Fruit fly (Drosophila melanogaster): ENCODE data around the gene CG4631.

Gene CG4631

dm6 chr2L:16607070-16607469, at the start of gene CG4631:
CG4631 (plus strand) TSS chr2L:16607370.
- no peak for TF ChIP-seq CG17801 (GFP tag; optimal IDR thresholded peaks at IDR 0.05; ENCODE audit: partially characterized antibody)

dm6 chr2L:16559919-16560318, 47.3 kb upstream of the CG4631 start:
- TF ChIP-seq CG17801 (GFP tag; optimal IDR thresholded peaks at IDR 0.05; ENCODE audit: partially characterized antibody), result no peak

- no peak for TF ChIP-seq CG17801 (GFP tag; optimal IDR thresholded peaks at IDR 0.05; ENCODE audit: partially characterized antibody)
Measured at dm6 chr2L:16562379-16562778, 44.8 kb upstream of the CG4631 start.

dm6 chr2L:16582732-16583131, 24.4 kb upstream of the CG4631 start:
- TF ChIP-seq CG17801 (GFP tag; optimal IDR thresholded peaks at IDR 0.05; ENCODE audit: partially characterized antibody), result no peak

- no peak for TF ChIP-seq CG17801 (GFP tag; optimal IDR thresholded peaks at IDR 0.05; ENCODE audit: partially characterized antibody)
Measured at dm6 chr2L:16587654-16588348, 19.4 kb upstream of the CG4631 start.

- TF ChIP-seq CG17801 (GFP tag; optimal IDR thresholded peaks at IDR 0.05; ENCODE audit: partially characterized antibody), result no peak
Measured at dm6 chr2L:16588691-16589102, 18.5 kb upstream of the CG4631 start.

- no peak for TF ChIP-seq CG17801 (GFP tag; optimal IDR thresholded peaks at IDR 0.05; ENCODE audit: partially characterized antibody)
Measured at dm6 chr2L:16590345-16591107, 16.6 kb upstream of the CG4631 start.

- TF ChIP-seq CG17801 (GFP tag; optimal IDR thresholded peaks at IDR 0.05; ENCODE audit: partially characterized antibody), result no peak
Measured at dm6 chr2L:16591480-16591879, 15.7 kb upstream of the CG4631 start.

dm6 chr2L:16591934-16592333, 15.2 kb upstream of the CG4631 start:
- no peak for TF ChIP-seq CG17801 (GFP tag; optimal IDR thresholded peaks at IDR 0.05; ENCODE audit: partially characterized antibody)

dm6 chr2L:16593895-16594468, 13.2 kb upstream of the CG4631 start:
- no peak for TF ChIP-seq CG17801 (GFP tag; optimal IDR thresholded peaks at IDR 0.05; ENCODE audit: partially characterized antibody)

- TF ChIP-seq CG17801 (GFP tag; optimal IDR thresholded peaks at IDR 0.05; ENCODE audit: partially characterized antibody), result no peak
Measured at dm6 chr2L:16594628-16595027, 12.5 kb upstream of the CG4631 start.

- TF ChIP-seq CG17801 (GFP tag; optimal IDR thresholded peaks at IDR 0.05; ENCODE audit: partially characterized antibody), result no peak
Measured at dm6 chr2L:16595938-16596337, 11.2 kb upstream of the CG4631 start.

dm6 chr2L:16597798-16598737, 9.1 kb upstream of the CG4631 start:
- no peak for TF ChIP-seq CG17801 (GFP tag; optimal IDR thresholded peaks at IDR 0.05; ENCODE audit: partially characterized antibody)

- no peak for TF ChIP-seq CG17801 (GFP tag; optimal IDR thresholded peaks at IDR 0.05; ENCODE audit: partially characterized antibody)
Measured at dm6 chr2L:16598738-16599124, 8.4 kb upstream of the CG4631 start.

- TF ChIP-seq CG17801 (GFP tag; optimal IDR thresholded peaks at IDR 0.05; ENCODE audit: partially characterized antibody), result peak; percentile 98
Measured at dm6 chr2L:16601515-16602026, 5.6 kb upstream of the CG4631 start.
